Worm (Caenorhabditis elegans) whole organism, L4/young adult: Measurements from ENCODE around the gene T04F8.3.

ENCODE experiments used
- W03F9.2 ChIP-seq: fragments of 150-350 bp; optimal IDR thresholded peaks from 2 replicates; lab custom pipeline; 2014; ENCODE audit warnings: missing biosample characterization, missing genetic modification characterization
- dao-5 ChIP-seq: sonication (generic microtip); optimal IDR thresholded peaks from 2 replicates; lab custom pipeline; 2016; ENCODE audit warnings: missing genotype, missing genetic modification characterization, moderate library complexity, missing compliant biosample characterization

DNA sequence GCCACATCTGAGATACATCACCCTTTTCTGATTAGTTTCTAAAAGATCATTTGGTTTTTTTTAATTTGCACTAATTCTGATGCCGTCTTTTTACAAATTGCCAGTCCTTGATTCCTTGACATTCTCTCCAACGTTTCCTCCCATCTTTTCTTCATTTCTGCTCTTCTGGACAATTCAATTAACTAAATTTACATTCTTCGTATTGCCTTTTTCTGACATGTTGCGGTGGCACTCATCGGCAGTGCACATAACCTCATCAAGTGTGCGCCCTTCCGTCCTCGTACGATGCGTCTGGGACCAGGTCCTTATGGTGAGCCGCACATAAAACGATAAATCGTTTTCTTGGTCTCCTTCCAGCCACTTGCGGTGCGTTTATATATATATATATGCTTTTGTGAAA is 19.4 kb upstream of the T04F8.3 start:
- TF ChIP-seq W03F9.2 (tag; lab: Kevin White, UChicago) (no peak), dao-5 (tag; lab: Kevin White, UChicago) (no peak)
